Worm (Caenorhabditis elegans) whole organism, late embryonic: ENCODE results near the gene unc-76.

Source experiments
- C08G9.2 ChIP-seq: sonication (generic microtip); optimal IDR thresholded peaks from 2 replicates; lab custom pipeline; 2016; ENCODE audit warnings: mild to moderate bottlenecking, missing genetic modification characterization, moderate library complexity, missing compliant biosample characterization
- elt-2 ChIP-seq: sonication (generic microtip); optimal IDR thresholded peaks from 2 replicates; lab custom pipeline; 2016; ENCODE audit warnings: missing genetic modification reagents, missing genetic modification characterization, missing compliant biosample characterization
- lim-6 ChIP-seq: sonication (generic microtip); optimal IDR thresholded peaks from 2 replicates; lab custom pipeline; 2016; ENCODE audit warnings: missing genetic modification characterization, missing compliant biosample characterization
- mec-3 ChIP-seq: sonication (generic microtip); optimal IDR thresholded peaks from 2 replicates; lab custom pipeline; 2016; ENCODE audit warnings: borderline replicate concordance, missing genetic modification characterization, missing compliant biosample characterization
- nhr-11 ChIP-seq: fragments of 150-350 bp; optimal IDR thresholded peaks from 2 replicates; lab custom pipeline; 2014; ENCODE audit warnings: missing biosample characterization, missing genetic modification characterization
- sdc-2 ChIP-seq: sonication (generic microtip); optimal IDR thresholded peaks from 2 replicates; lab custom pipeline; 2016; ENCODE audit warnings: missing genotype, missing genetic modification characterization, missing compliant biosample characterization
- unc-86 ChIP-seq: sonication (generic microtip); optimal IDR thresholded peaks from 2 replicates; lab custom pipeline; 2016; ENCODE audit warnings: missing genetic modification characterization, missing compliant biosample characterization

DNA sequence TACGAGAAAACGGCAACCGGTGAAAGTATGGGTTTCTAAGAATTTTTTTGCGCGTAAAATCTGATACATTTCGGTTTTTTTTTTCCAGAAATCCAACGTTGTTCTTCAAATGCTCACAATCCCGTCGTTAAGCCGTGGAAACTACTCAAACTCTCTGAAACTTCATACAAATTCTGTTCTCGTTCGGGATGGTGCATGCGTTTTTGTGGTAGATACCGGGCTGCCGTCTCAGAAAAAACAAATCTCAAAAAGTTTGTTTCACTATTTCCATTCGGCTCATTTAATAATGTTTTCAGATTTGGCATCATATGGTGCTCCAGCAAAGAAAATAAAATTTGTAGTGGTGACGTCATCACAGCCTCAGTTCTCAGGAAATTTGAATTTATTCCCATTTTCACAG is 16.8 kb upstream of the unc-76 start:
- no peak for TF ChIP-seq sdc-2
- TF ChIP-seq nhr-11 = no peak
- TF ChIP-seq C08G9.2 = no peak
- TF ChIP-seq elt-2 (tag; lab: Kevin White, UChicago) = no peak
- no peak for TF ChIP-seq unc-86
- TF ChIP-seq mec-3 (tag; lab: Kevin White, UChicago) = no peak
- TF ChIP-seq lim-6 (tag; lab: Kevin White, UChicago) = no peak
